Fruit fly (Drosophila melanogaster): ENCODE data around the gene dac.
A peak's percentile ranks its signal among the peaks of the same experiment; 100 is the strongest.

Gene dac

dm6 chr2L:16500469-16500868 is 14.7 kb upstream of the dac start (continued):
- TF ChIP-seq HmgD (GFP tag; optimal IDR thresholded peaks at IDR 0.05) (peak; percentile 16), grn (GFP tag; optimal IDR thresholded peaks at IDR 0.05) (peak; percentile 19), phol (tag; optimal IDR thresholded peaks at IDR 0.05) (peak; percentile 84), ems (GFP tag; optimal IDR thresholded peaks at IDR 0.05) (peak; percentile 73), CG9437 (GFP tag; optimal IDR thresholded peaks at IDR 0.05) (peak; percentile 82), zen2 (GFP tag; IDR thresholded peaks at IDR 0.05; ENCODE audit: partially characterized antibody) (no peak), zf30C (GFP tag; optimal IDR thresholded peaks at IDR 0.05) (no peak), pho (GFP tag; optimal IDR thresholded peaks at IDR 0.05) (peak; percentile 80), CG9876 (GFP tag; optimal IDR thresholded peaks at IDR 0.05) (peak; percentile 31), CG4730 (GFP tag; IDR thresholded peaks at IDR 0.05) (peak; percentile 88), yki (optimal IDR thresholded peaks at IDR 0.05) (no peak), Bgb (GFP tag; IDR thresholded peaks at IDR 0.05; ENCODE audit: partially characterized antibody) (no peak), CG42726 (GFP tag; IDR thresholded peaks at IDR 0.05; ENCODE audit: partially characterized antibody) (no peak), CG31388 (GFP tag; optimal IDR thresholded peaks at IDR 0.05) (peak; percentile 70), CG10366 (GFP tag; IDR thresholded peaks at IDR 0.05) (peak; percentile 92), CG14965 (GFP tag; optimal IDR thresholded peaks at IDR 0.05; ENCODE audit: borderline replicate concordance) (peak; percentile 61), Tbp (GFP tag; optimal IDR thresholded peaks at IDR 0.05) (no peak), Med (GFP tag) (peak; percentile 94), Fer2 (tag; optimal IDR thresholded peaks at IDR 0.05) (peak; percentile 53), dati (GFP tag; IDR thresholded peaks at IDR 0.05) (peak; percentile 76), cas (GFP tag; IDR thresholded peaks at IDR 0.05) (peak; percentile 78), chn (GFP tag; optimal IDR thresholded peaks at IDR 0.05) (peak; percentile 80), cad (GFP tag; optimal IDR thresholded peaks at IDR 0.05) (no peak), schlank (tag; optimal IDR thresholded peaks at IDR 0.05) (peak; percentile 83), CG8388 (GFP tag; optimal IDR thresholded peaks at IDR 0.05) (peak; percentile 85), unpg (GFP tag; optimal IDR thresholded peaks at IDR 0.05) (peak; percentile 95), sens (GFP tag) (peak; percentile 69), CG30431 (GFP tag; optimal IDR thresholded peaks at IDR 0.05) (peak; percentile 87), CG9727 (GFP tag; optimal IDR thresholded peaks at IDR 0.05) (peak; percentile 86), Dref (GFP tag; IDR thresholded peaks at IDR 0.05) (no peak), CG1024 (GFP tag; IDR thresholded peaks at IDR 0.05) (peak; percentile 78), CG13624 (GFP tag; optimal IDR thresholded peaks at IDR 0.05) (peak; percentile 68), Hr39 (optimal IDR thresholded peaks at IDR 0.05) (no peak), CG17186 (GFP tag; optimal IDR thresholded peaks at IDR 0.05) (peak; percentile 43), bcd (GFP tag; optimal IDR thresholded peaks at IDR 0.05) (peak; percentile 74), Poxn (GFP tag; IDR thresholded peaks at IDR 0.05) (no peak), hkb (optimal IDR thresholded peaks at IDR 0.05) (no peak), hkb (GFP tag; IDR thresholded peaks at IDR 0.05) (peak; percentile 94), CG12104 (GFP tag; optimal IDR thresholded peaks at IDR 0.05) (peak; percentile 49), scrt (GFP tag; optimal IDR thresholded peaks at IDR 0.05) (peak; percentile 79), HLH3B (GFP tag; IDR thresholded peaks at IDR 0.05) (peak; percentile 96), Six4 (GFP tag; optimal IDR thresholded peaks at IDR 0.05) (peak; percentile 81), ash1 (GFP tag; optimal IDR thresholded peaks at IDR 0.05) (peak; percentile 53), ato (GFP tag; IDR thresholded peaks at IDR 0.05; ENCODE audit: partially characterized antibody) (no peak), CG10321 (GFP tag; IDR thresholded peaks at IDR 0.05) (peak; percentile 39; the same call in 1 of the 2 replicates), Rfx (GFP tag; IDR thresholded peaks at IDR 0.05) (peak; percentile 92), CG8478 (optimal IDR thresholded peaks at IDR 0.05) (no peak), CG8290 (GFP tag; optimal IDR thresholded peaks at IDR 0.05) (peak; percentile 72), CG8290 (tag; optimal IDR thresholded peaks at IDR 0.05) (peak; percentile 50 to 95), CG7357 (GFP tag; IDR thresholded peaks at IDR 0.05) (peak; percentile 86), CG11723 (GFP tag; optimal IDR thresholded peaks at IDR 0.05) (peak; percentile 75), CG18476 (GFP tag; optimal IDR thresholded peaks at IDR 0.05) (peak; percentile 73), CG13775 (GFP tag; optimal IDR thresholded peaks at IDR 0.05) (peak; percentile 85), CG7556 (GFP tag; optimal IDR thresholded peaks at IDR 0.05) (peak; percentile 90)

All from whole organism, embryonic.